Worm (Caenorhabditis elegans) whole organism, young adult: Measurements from ENCODE around the gene acbp-4.

Experiments
- B0035.1 ChIP-seq: sonication (generic microtip); optimal IDR thresholded peaks from 2 replicates; lab custom pipeline; 2016; ENCODE audit warnings: missing genetic modification characterization, mild to moderate bottlenecking, missing compliant biosample characterization, missing genotype, missing genetic modification reagents
- D2030.7 ChIP-seq: fragments of 200-800 bp; sonication (Bioruptor generic); IDR thresholded peaks from 2 replicates; pipeline ENCODE4 v1.3.6; 2022; ENCODE audit warnings: missing genetic modification reagents, missing genetic modification characterization, missing compliant biosample characterization
- F22D6.2 ChIP-seq: sonication (generic microtip); optimal IDR thresholded peaks from 2 replicates; lab custom pipeline; 2016; ENCODE audit warnings: mild to moderate bottlenecking, missing genetic modification characterization, missing compliant biosample characterization
- F39B2.1 ChIP-seq: fragments of 200-800 bp; sonication (Bioruptor generic); IDR thresholded peaks from 2 replicates; pipeline ENCODE4 v1.3.6; 2022; ENCODE audit warnings: missing genetic modification reagents, missing genetic modification characterization, missing compliant biosample characterization
- F49E8.2 ChIP-seq: sonication (generic microtip); optimal IDR thresholded peaks from 3 replicates; lab custom pipeline; 2017; ENCODE audit warnings: missing genetic modification characterization, mild to moderate bottlenecking, missing compliant biosample characterization, antibody characterized with exemption, moderate library complexity; ENCODE audit not compliant: insufficient read depth
- F57A8.1 ChIP-seq: fragments of 200-800 bp; sonication (Bioruptor generic); optimal IDR thresholded peaks from 2 replicates; lab custom pipeline; 2018; ENCODE audit warnings: mild to moderate bottlenecking, missing genetic modification characterization, moderate library complexity, missing compliant biosample characterization
- F57C9.4 ChIP-seq: sonication (generic microtip); optimal IDR thresholded peaks from 2 replicates; lab custom pipeline; 2017; ENCODE audit warnings: mild to moderate bottlenecking, missing genetic modification characterization, missing compliant biosample characterization
- K11D2.4 ChIP-seq: fragments of 200-800 bp; sonication (Bioruptor generic); IDR thresholded peaks from 2 replicates; pipeline ENCODE4 v1.3.6; 2022; ENCODE audit warnings: missing genetic modification reagents, missing genetic modification characterization, missing compliant biosample characterization
- Y53G8AR.9 ChIP-seq: fragments of 200-800 bp; sonication (Bioruptor generic); conservative IDR thresholded peaks from 2 replicates; pipeline ENCODE4 v1.3.6; 2022; ENCODE audit warnings: missing genetic modification reagents, missing genetic modification characterization, missing compliant biosample characterization
- Y56A3A.18 ChIP-seq: fragments of 200-800 bp; sonication (Bioruptor generic); IDR thresholded peaks from 2 replicates; pipeline ENCODE4 v1.3.6; 2022; ENCODE audit warnings: missing genetic modification reagents, missing genetic modification characterization, missing compliant biosample characterization
- akir-1 ChIP-seq: fragments of 200-800 bp; sonication (Bioruptor generic); optimal IDR thresholded peaks from 2 replicates; lab custom pipeline; 2018; ENCODE audit warnings: mild to moderate bottlenecking, missing genetic modification characterization, moderate library complexity, missing compliant biosample characterization
- ama-1 ChIP-seq, 3 experiments: fragments of 150-350 bp in 1 of 3; sonication (generic microtip) in 2 of 3; optimal IDR thresholded peaks; 2 replicates each; lab custom pipeline; 2014 to 2018; ENCODE audit warnings: missing biosample characterization in 2 of 3, missing genetic modification characterization in 2 of 3, missing genetic modification reagents in 2 of 3
- aptf-3 ChIP-seq: fragments of 200-800 bp; sonication (Bioruptor generic); IDR thresholded peaks from 2 replicates; pipeline ENCODE4 v1.3.6; 2022; ENCODE audit warnings: missing genetic modification characterization, missing compliant biosample characterization
- atf-7 ChIP-seq: sonication (generic microtip); optimal IDR thresholded peaks from 2 replicates; lab custom pipeline; 2017; ENCODE audit warnings: mild to moderate bottlenecking, missing genetic modification characterization, missing compliant biosample characterization
- attf-3 ChIP-seq: fragments of 200-800 bp; sonication (Bioruptor generic); conservative IDR thresholded peaks from 2 replicates; pipeline ENCODE4 v1.3.6; 2022; ENCODE audit warnings: missing genetic modification reagents, missing genetic modification characterization, missing compliant biosample characterization
- attf-6 ChIP-seq: fragments of 200-800 bp; sonication (Bioruptor generic); IDR thresholded peaks from 2 replicates; pipeline ENCODE4 v1.3.6; 2022; ENCODE audit warnings: missing genetic modification reagents, missing genetic modification characterization, missing compliant biosample characterization
- cebp-2 ChIP-seq: fragments of 200-800 bp; sonication (Bioruptor generic); IDR thresholded peaks from 2 replicates; pipeline ENCODE4 v1.3.6; 2022; ENCODE audit warnings: missing genetic modification characterization, missing compliant biosample characterization
- ceh-40 ChIP-seq: fragments of 200-800 bp; sonication (Bioruptor generic); IDR thresholded peaks from 2 replicates; pipeline ENCODE4 v1.3.6; 2022; ENCODE audit warnings: missing genetic modification characterization, missing compliant biosample characterization
- chd-7 ChIP-seq: sonication (generic microtip); optimal IDR thresholded peaks from 2 replicates; lab custom pipeline; 2016; ENCODE audit warnings: mild to moderate bottlenecking, missing genetic modification characterization, moderate library complexity, missing compliant biosample characterization
- efl-1 ChIP-seq: fragments of 150-350 bp; optimal IDR thresholded peaks from 2 replicates; lab custom pipeline; 2014; ENCODE audit warnings: missing biosample characterization, missing genetic modification reagents, missing genetic modification characterization
- him-1 ChIP-seq: sonication (generic microtip); optimal IDR thresholded peaks from 2 replicates; lab custom pipeline; 2016; ENCODE audit warnings: missing genotype, missing genetic modification reagents, missing genetic modification characterization, missing compliant biosample characterization
- hlh-26 ChIP-seq: fragments of 200-800 bp; sonication (Bioruptor generic); conservative IDR thresholded peaks from 2 replicates; pipeline ENCODE4 v1.3.6; 2022; ENCODE audit warnings: missing genetic modification reagents, missing genetic modification characterization, missing compliant biosample characterization
- hmg-1.2 ChIP-seq: fragments of 200-800 bp; sonication (Bioruptor generic); IDR thresholded peaks from 2 replicates; pipeline ENCODE4 v1.3.6; 2022; ENCODE audit warnings: missing genetic modification reagents, missing genetic modification characterization, missing compliant biosample characterization
- hrde-1 ChIP-seq: sonication (generic microtip); optimal IDR thresholded peaks from 2 replicates; lab custom pipeline; 2016; ENCODE audit warnings: missing genetic modification characterization, mild to moderate bottlenecking, missing compliant biosample characterization, moderate library complexity, missing genotype, missing genetic modification reagents, borderline replicate concordance
- lag-1 ChIP-seq: fragments of 200-800 bp; sonication (Bioruptor generic); IDR thresholded peaks from 2 replicates; pipeline ENCODE4 v1.3.6; 2022; ENCODE audit warnings: missing genetic modification reagents, missing genetic modification characterization, missing compliant biosample characterization
- lin-26 ChIP-seq: fragments of 200-800 bp; sonication (Bioruptor generic); IDR thresholded peaks from 2 replicates; pipeline ENCODE4 v1.3.6; 2022; ENCODE audit warnings: missing genetic modification reagents, missing genetic modification characterization, missing compliant biosample characterization
- lin-40 ChIP-seq: sonication (generic microtip); optimal IDR thresholded peaks from 2 replicates; lab custom pipeline; 2016; ENCODE audit warnings: missing genetic modification characterization, mild to moderate bottlenecking, missing compliant biosample characterization, missing genotype, missing genetic modification reagents
- lsy-27 ChIP-seq: sonication (generic microtip); optimal IDR thresholded peaks from 2 replicates; lab custom pipeline; 2017; ENCODE audit warnings: missing genetic modification characterization, mild to moderate bottlenecking, missing compliant biosample characterization, antibody characterized with exemption, missing genotype, borderline replicate concordance; ENCODE audit not compliant: insufficient read depth
- madf-3 ChIP-seq: fragments of 200-800 bp; sonication (Bioruptor generic); IDR thresholded peaks from 2 replicates; pipeline ENCODE4 v1.3.6; 2022; ENCODE audit warnings: missing genetic modification reagents, missing genetic modification characterization, missing compliant biosample characterization
- mcd-1 ChIP-seq: fragments of 200-800 bp; sonication (Bioruptor generic); IDR thresholded peaks from 2 replicates; pipeline ENCODE4 v1.3.6; 2022; ENCODE audit warnings: missing genetic modification reagents, missing genetic modification characterization, missing compliant biosample characterization
- mes-4 ChIP-seq: sonication (generic microtip); optimal IDR thresholded peaks from 2 replicates; lab custom pipeline; 2016; ENCODE audit warnings: missing genotype, missing genetic modification characterization, missing compliant biosample characterization
- nfya-1 ChIP-seq: sonication (generic microtip); optimal IDR thresholded peaks from 2 replicates; lab custom pipeline; 2017; ENCODE audit warnings: antibody characterized with exemption, missing compliant biosample characterization, missing genetic modification characterization, borderline replicate concordance; ENCODE audit not compliant: insufficient read depth
- nfya-2 ChIP-seq: fragments of 200-800 bp; sonication (Bioruptor generic); IDR thresholded peaks from 2 replicates; pipeline ENCODE4 v1.3.6; 2022; ENCODE audit warnings: missing genetic modification reagents, missing genetic modification characterization, missing compliant biosample characterization
- nfyb-1 ChIP-seq: fragments of 200-800 bp; sonication (Bioruptor generic); IDR thresholded peaks from 2 replicates; pipeline ENCODE4 v1.3.6; 2022; ENCODE audit warnings: missing genetic modification reagents, missing genetic modification characterization, missing compliant biosample characterization
- nhr-120 ChIP-seq: fragments of 200-800 bp; sonication (Bioruptor generic); IDR thresholded peaks from 2 replicates; pipeline ENCODE4 v1.3.6; 2022; ENCODE audit warnings: missing genetic modification characterization, missing compliant biosample characterization
- pbrm-1 ChIP-seq: fragments of 200-800 bp; sonication (Bioruptor generic); IDR thresholded peaks from 2 replicates; pipeline ENCODE4 v1.3.6; 2022; ENCODE audit warnings: missing genetic modification reagents, missing genetic modification characterization, missing compliant biosample characterization
- sea-2 ChIP-seq: fragments of 200-800 bp; sonication (Bioruptor generic); IDR thresholded peaks from 2 replicates; pipeline ENCODE4 v1.3.6; 2022; ENCODE audit warnings: missing genetic modification characterization, missing compliant biosample characterization
- snpc-1.1 ChIP-seq: sonication (generic microtip); optimal IDR thresholded peaks from 2 replicates; lab custom pipeline; 2017; ENCODE audit warnings: missing genetic modification characterization, mild to moderate bottlenecking, missing compliant biosample characterization, antibody characterized with exemption, moderate library complexity, missing genotype, missing genetic modification reagents; ENCODE audit not compliant: insufficient read depth
- snpc-4 ChIP-seq, 5 experiments: fragments of 150-350 bp in 1 of 5; sonication (generic microtip) in 4 of 5; optimal IDR thresholded peaks; 2 replicates each; lab custom pipeline; 2014 to 2018; ENCODE audit warnings: missing genetic modification characterization in 5 of 5, missing biosample characterization in 3 of 5, antibody characterized with exemption in 2 of 5, mild to moderate bottlenecking in 2 of 5, missing compliant biosample characterization in 2 of 5, missing genotype in 2 of 5, moderate library complexity in 2 of 5, missing genetic modification reagents in 1 of 5
- tlf-1 ChIP-seq: fragments of 200-800 bp; sonication (Bioruptor generic); optimal IDR thresholded peaks from 2 replicates; lab custom pipeline; 2018; ENCODE audit warnings: mild to moderate bottlenecking, missing genetic modification characterization, missing compliant biosample characterization
- zfh-2 ChIP-seq: fragments of 200-800 bp; sonication (Bioruptor generic); conservative IDR thresholded peaks from 2 replicates; pipeline ENCODE4 v1.3.6; 2022; ENCODE audit warnings: missing genetic modification reagents, missing genetic modification characterization, missing compliant biosample characterization
- ztf-26 ChIP-seq: sonication (generic microtip); optimal IDR thresholded peaks from 2 replicates; lab custom pipeline; 2017; ENCODE audit warnings: missing genetic modification characterization, missing compliant biosample characterization
- ztf-3 ChIP-seq: fragments of 200-800 bp; sonication (Bioruptor generic); optimal IDR thresholded peaks from 2 replicates; lab custom pipeline; 2018; ENCODE audit warnings: mild to moderate bottlenecking, missing genetic modification characterization, missing compliant biosample characterization

Gene acbp-4

ce11 chrIII:7338693-7339092, 29.8 kb upstream of the acbp-4 start, which contains the start of gene kap-1 (continued):
- peak; percentile 58 for TF ChIP-seq hrde-1 (tag; lab: Kevin White, UChicago)
- peak; percentile 5 for TF ChIP-seq ztf-3 (GFP tag; lab: Kevin White, UChicago)
- no peak for TF ChIP-seq akir-1
- TF ChIP-seq him-1 (tag; lab: Kevin White, UChicago), result peak; percentile 54
- peak; percentile 61 for TF ChIP-seq B0035.1
- peak; percentile 18 for TF ChIP-seq snpc-4 (GFP tag; optimal IDR thresholded peaks at IDR 0.05; lab: Kevin White, UChicago)
- TF ChIP-seq snpc-4 (tag; optimal IDR thresholded peaks at IDR 0.05; lab: Kevin White, UChicago), result peak in 1 of 4 experiments; percentile 42
- no peak for TF ChIP-seq D2030.7
- peak; percentile 34 for TF ChIP-seq mes-4 (tag; lab: Kevin White, UChicago)
- TF ChIP-seq mcd-1, result peak; percentile 44
- TF ChIP-seq Y56A3A.18, result peak; percentile 89; the same call in 1 of the 2 replicates
- no peak for TF ChIP-seq attf-6 (GFP tag; lab: Robert Waterston, UW)
- TF ChIP-seq lag-1 (GFP tag; lab: Robert Waterston, UW), result no peak
- peak; percentile 2; the same call in 1 of the 2 replicates for TF ChIP-seq cebp-2 (GFP tag; lab: Robert Waterston, UW)
- peak; percentile 71; the same call in 1 of the 2 replicates for TF ChIP-seq lin-26 (GFP tag; lab: Robert Waterston, UW)
- 0 out of 2 replicates have a peak, but pooled peaks have one; percentile 9 for TF ChIP-seq K11D2.4 (GFP tag; lab: Robert Waterston, UW)
- TF ChIP-seq attf-3 (GFP tag; lab: Robert Waterston, UW), result 0 out of 2 replicates have a peak, but pooled peaks have one; percentile 20
- TF ChIP-seq ama-1 (optimal IDR thresholded peaks at IDR 0.05; lab: Kevin White, UChicago), result peak; percentile 78
- TF ChIP-seq ama-1 (GFP tag; optimal IDR thresholded peaks at IDR 0.05; lab: Kevin White, UChicago), result peak in 1 of 2 experiments; percentile 78
- 0 out of 2 replicates have a peak, but pooled peaks have one; percentile 12 for TF ChIP-seq nhr-120 (GFP tag; lab: Robert Waterston, UW)
- TF ChIP-seq hlh-26 (GFP tag; lab: Robert Waterston, UW), result 0 out of 2 replicates have a peak, but pooled peaks have one; percentile 32
- peak; percentile 52 for TF ChIP-seq hmg-1.2
- peak; percentile 43 for TF ChIP-seq atf-7
- TF ChIP-seq tlf-1 (GFP tag; lab: Kevin White, UChicago), result peak; percentile 58
- TF ChIP-seq chd-7 (tag; lab: Kevin White, UChicago), result peak; percentile 72
- TF ChIP-seq aptf-3 (GFP tag; lab: Robert Waterston, UW), result no peak
- no peak for TF ChIP-seq nfya-1
- TF ChIP-seq F57C9.4 (tag; lab: Kevin White, UChicago), result no peak
- peak; percentile 22 for TF ChIP-seq F49E8.2 (tag; lab: Kevin White, UChicago)
- no peak for TF ChIP-seq zfh-2 (GFP tag; lab: Robert Waterston, UW)
- TF ChIP-seq F22D6.2 (tag; lab: Kevin White, UChicago), result no peak
- peak; percentile 44; the same call in 1 of the 2 replicates for TF ChIP-seq nfyb-1 (GFP tag; lab: Robert Waterston, UW)
- no peak for TF ChIP-seq lin-40 (tag; lab: Kevin White, UChicago)
- TF ChIP-seq nfya-2 (GFP tag; lab: Robert Waterston, UW), result no peak

DNA sequence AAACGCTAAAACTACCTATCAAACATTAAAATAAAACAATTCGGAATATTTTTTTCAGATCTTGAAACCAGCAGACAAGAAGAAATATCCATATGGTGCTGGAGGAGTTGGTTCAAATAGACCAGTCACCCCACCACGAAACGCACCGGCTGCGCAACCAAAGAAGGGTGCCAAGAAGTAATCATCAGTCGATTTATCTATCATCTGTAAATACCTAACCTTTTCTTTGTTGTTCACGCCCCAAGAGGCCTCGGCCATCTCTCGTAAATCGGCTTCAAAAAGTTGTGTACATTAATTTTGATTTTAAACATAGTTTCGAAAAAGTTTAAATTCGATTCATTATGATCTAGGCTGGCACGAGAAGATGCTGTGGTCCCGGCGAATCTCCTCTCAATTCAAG, 29.1 kb upstream of the acbp-4 start:
- TF ChIP-seq snpc-1.1 (tag; lab: Kevin White, UChicago) (no peak), pbrm-1 (0 out of 2 replicates have a peak, but pooled peaks have one; percentile 4), efl-1 (GFP tag; lab: Kevin White, UChicago) (no peak), F57A8.1 (GFP tag; lab: Kevin White, UChicago) (no peak), sea-2 (no peak), ceh-40 (no peak), Y53G8AR.9 (GFP tag; lab: Robert Waterston, UW) (no peak; the same call in 1 of the 2 replicates), nhr-120 (GFP tag; lab: Robert Waterston, UW) (no peak), F39B2.1 (GFP tag; lab: Robert Waterston, UW) (no peak), snpc-4 (GFP tag; optimal IDR thresholded peaks at IDR 0.05; lab: Kevin White, UChicago) (no peak), snpc-4 (tag; optimal IDR thresholded peaks at IDR 0.05; lab: Kevin White, UChicago) (no peak), madf-3 (GFP tag; lab: Robert Waterston, UW) (0 out of 2 replicates have a peak, but pooled peaks have one; percentile 22), lsy-27 (tag; lab: Kevin White, UChicago) (no peak), ztf-26 (tag; lab: Kevin White, UChicago) (no peak)
